Fruit fly (Drosophila melanogaster): Measurements from ENCODE around the gene Sp1.

- TF ChIP-seq CG8478 (optimal IDR thresholded peaks at IDR 0.05) (no peak), CTCF (optimal IDR thresholded peaks at IDR 0.05) (no peak)
Observed at dm6 chrX:9734808-9735207, 5.4 kb downstream of the Sp1 start.

Data from S2 (cell line).